Worm (Caenorhabditis elegans): ENCODE data around the gene ZK1320.5.

ZK1320.5 gene

DNA sequence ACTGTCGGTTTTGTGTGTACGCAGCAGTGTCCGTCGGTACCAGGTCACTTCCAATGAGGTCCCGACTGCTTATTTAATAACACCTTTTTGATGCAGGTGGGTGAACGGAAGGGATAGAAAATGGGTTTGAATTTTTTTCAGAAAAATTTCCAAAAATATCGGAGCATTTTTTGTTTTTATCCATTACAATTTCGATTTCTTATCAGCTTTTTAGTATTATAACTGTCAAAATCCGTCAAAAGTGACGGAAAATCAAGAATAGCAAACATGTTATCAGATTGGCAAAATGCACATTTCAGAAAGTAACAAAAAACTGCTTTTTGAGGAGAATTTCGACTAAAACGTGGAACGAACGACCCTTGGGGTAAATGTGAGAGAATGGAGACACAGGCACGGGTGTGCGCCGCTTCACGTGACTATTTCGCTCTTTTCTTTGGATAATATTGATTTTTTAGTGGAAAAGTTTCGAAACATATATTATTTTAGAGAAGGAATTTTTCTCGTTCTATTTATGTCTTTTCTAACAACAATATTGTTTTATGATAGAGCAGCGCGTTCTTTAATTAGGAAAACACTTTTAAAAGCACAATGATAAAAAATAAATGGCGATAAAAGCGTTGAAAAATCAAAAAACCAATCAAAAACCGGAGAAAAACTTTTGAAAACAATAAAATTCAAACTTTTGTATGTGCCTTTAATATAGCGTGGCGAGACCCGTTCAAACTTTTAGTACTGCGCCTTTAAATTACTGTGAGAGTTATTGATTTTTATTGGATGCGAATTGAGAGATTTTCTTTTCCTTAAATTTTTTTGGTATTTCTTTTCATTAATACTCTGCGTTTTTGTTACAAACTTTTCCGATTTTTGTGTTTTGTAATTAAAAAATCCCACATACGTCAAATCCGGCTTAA, 18.3 kb downstream of the ZK1320.5 start, which contains the start of gene sqv-8:
Gene sqv-8, plus strand, starts transcription at position 51 of the 911 bp plus-strand sequence.
- TF ChIP-seq ets-7 (tag; optimal IDR thresholded peaks at IDR 0.05) (no peak), scrt-1 (GFP tag; IDR thresholded peaks at IDR 0.05) (no peak), hmg-4 (GFP tag; optimal IDR thresholded peaks at IDR 0.05) (no peak), tra-4 (tag; optimal IDR thresholded peaks at IDR 0.05) (no peak), tbx-11 (GFP tag; IDR thresholded peaks at IDR 0.05) (no peak), B0310.2 (tag; optimal IDR thresholded peaks at IDR 0.05) (no peak), ceh-13 (GFP tag; optimal IDR thresholded peaks at IDR 0.05) (no peak), F13C5.2 (tag; optimal IDR thresholded peaks at IDR 0.05) (no peak), hmbx-1 (tag; optimal IDR thresholded peaks at IDR 0.05) (no peak), hnd-1 (tag; optimal IDR thresholded peaks at IDR 0.05) (no peak), pes-1 (GFP tag; IDR thresholded peaks at IDR 0.05) (no peak), flt-1 (GFP tag; IDR thresholded peaks at IDR 0.05) (no peak), ama-1 (optimal IDR thresholded peaks at IDR 0.05) (no peak), aly-1 (tag; optimal IDR thresholded peaks at IDR 0.05) (no peak), tbx-37 (GFP tag; conservative IDR thresholded peaks at IDR 0.05) (no peak), ceh-36 (tag; optimal IDR thresholded peaks at IDR 0.05) (no peak), sea-1 (GFP tag; conservative IDR thresholded peaks at IDR 0.05) (no peak)

DNA sequence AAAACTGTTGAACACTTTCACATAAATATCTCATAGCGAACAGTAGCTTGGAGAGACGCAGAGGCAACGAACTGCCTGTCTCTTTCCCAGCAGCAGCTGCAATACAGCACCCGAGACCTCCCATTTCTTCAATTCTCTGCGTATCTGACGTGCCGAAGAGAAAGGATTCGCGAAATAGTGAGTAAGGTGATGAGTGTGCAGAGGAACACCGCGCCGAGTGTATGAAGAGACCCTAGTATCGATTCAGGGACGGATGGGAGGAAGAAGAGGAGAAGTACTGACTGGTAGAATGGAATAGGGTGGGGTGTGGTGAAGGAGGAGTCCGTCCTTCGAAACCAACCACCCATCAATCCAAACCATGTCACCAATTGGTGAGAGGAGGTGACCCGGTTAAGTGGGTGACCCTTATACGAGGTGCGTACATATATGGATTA, 19.3 kb downstream of the ZK1320.5 start:
- TF ChIP-seq ceh-36 (tag; optimal IDR thresholded peaks at IDR 0.05) (no peak), sea-1 (GFP tag; conservative IDR thresholded peaks at IDR 0.05) (0 out of 2 replicates have a peak, but pooled peaks have one; percentile 33), ama-1 (optimal IDR thresholded peaks at IDR 0.05) (no peak), hnd-1 (tag; optimal IDR thresholded peaks at IDR 0.05) (no peak), ets-7 (tag; optimal IDR thresholded peaks at IDR 0.05) (peak; percentile 7), F13C5.2 (tag; optimal IDR thresholded peaks at IDR 0.05) (peak; percentile 42), hmg-4 (GFP tag; optimal IDR thresholded peaks at IDR 0.05) (peak; percentile 77), ceh-13 (GFP tag; optimal IDR thresholded peaks at IDR 0.05) (peak; percentile 4)

DNA sequence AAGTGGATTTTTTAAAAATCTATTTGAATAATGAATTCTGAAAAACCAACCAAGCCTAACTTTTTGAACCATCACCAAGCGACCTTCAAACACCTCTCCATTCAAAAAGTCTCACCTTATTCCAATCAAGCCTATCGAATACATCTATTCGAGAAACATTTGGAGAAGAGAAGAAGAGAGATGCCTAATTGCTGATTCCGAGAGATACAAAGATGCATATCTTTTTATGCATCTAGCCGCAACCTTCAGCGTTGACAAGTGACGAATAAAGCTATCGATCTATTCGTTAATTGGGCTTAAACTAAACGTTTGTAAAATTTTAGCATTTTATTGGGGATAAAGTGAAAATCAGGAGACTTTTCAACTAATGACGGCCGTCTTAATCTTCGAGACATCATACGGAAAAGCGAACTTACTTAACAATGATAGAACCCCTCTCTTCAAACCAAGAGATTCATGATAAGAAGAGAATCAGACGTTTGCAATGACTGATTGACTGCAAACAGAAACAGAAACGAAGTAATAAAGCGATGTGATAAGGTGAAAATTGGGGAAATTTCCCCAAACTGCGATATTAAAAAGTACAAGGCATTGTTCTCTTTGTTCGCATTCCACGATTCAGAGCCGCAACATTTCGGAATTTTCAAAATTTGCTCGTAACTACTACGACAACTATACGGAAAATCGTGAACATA, 20.4 kb downstream of the ZK1320.5 start:
- TF ChIP-seq ceh-36 (tag; optimal IDR thresholded peaks at IDR 0.05) (no peak), tbx-11 (GFP tag; IDR thresholded peaks at IDR 0.05) (no peak), hnd-1 (tag; optimal IDR thresholded peaks at IDR 0.05) (no peak), sea-1 (GFP tag; conservative IDR thresholded peaks at IDR 0.05) (no peak), ets-7 (tag; optimal IDR thresholded peaks at IDR 0.05) (no peak), ama-1 (optimal IDR thresholded peaks at IDR 0.05) (no peak), flt-1 (GFP tag; IDR thresholded peaks at IDR 0.05) (no peak), hmbx-1 (tag; optimal IDR thresholded peaks at IDR 0.05) (no peak), tbx-37 (GFP tag; conservative IDR thresholded peaks at IDR 0.05) (no peak), tra-4 (tag; optimal IDR thresholded peaks at IDR 0.05) (no peak), B0310.2 (tag; optimal IDR thresholded peaks at IDR 0.05) (no peak)

DNA sequence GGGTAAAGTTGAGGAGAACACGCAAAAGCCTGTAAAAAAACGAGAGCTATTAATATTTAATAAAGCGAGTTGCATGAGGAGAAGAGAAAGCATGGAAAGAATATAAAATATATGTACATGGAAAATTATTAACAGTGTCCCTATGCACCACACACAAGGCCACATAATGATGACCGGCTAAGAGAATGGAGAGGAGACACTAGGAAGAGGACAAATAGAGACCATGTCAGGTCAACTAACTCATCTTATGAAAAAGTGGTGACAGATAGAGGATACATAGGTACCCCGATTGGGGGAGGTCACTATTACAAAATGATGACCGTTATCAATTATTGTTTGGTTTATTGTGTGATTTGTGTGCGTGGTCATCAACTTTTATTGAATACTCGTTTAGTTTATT, 21.0 kb downstream of the ZK1320.5 start, which contains the start of gene fzr-1:
Gene fzr-1, minus strand, starts transcription at position 29 of the 400 bp plus-strand sequence.
- no peak for TF ChIP-seq ama-1 (optimal IDR thresholded peaks at IDR 0.05)
- TF ChIP-seq hnd-1 (tag; optimal IDR thresholded peaks at IDR 0.05): no peak
- 0 out of 2 replicates have a peak, but pooled peaks have one; percentile 10 for TF ChIP-seq tbx-37 (GFP tag; conservative IDR thresholded peaks at IDR 0.05)
- 0 out of 2 replicates have a peak, but pooled peaks have one; percentile 16 for TF ChIP-seq flt-1 (GFP tag; IDR thresholded peaks at IDR 0.05)

DNA sequence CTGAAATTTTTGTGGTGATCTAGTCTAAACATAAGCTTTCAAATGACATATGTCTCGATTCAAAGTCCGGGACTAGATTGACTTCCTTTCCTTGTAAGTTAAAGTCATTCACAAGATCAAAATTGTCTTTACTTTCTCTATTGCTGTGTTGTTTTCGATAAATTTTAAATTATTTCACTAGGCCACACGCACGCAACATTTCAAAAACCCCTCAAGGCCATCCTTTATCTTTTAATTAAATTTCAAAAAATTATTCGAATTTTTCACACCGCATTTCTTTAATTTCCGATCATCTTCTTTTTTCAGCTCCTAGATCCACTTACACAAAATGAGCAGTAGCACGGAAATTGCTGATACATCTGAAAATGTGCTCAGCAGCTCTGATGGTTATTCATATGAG, 29.2 kb downstream of the ZK1320.5 start, which contains the start of gene ZK1307.7:
Gene ZK1307.7, plus strand, starts transcription at position 301 of the 400 bp plus-strand sequence.
- TF ChIP-seq flt-1 (GFP tag; IDR thresholded peaks at IDR 0.05) (no peak), tra-4 (tag; optimal IDR thresholded peaks at IDR 0.05) (no peak), hmg-4 (GFP tag; optimal IDR thresholded peaks at IDR 0.05) (no peak), hnd-1 (tag; optimal IDR thresholded peaks at IDR 0.05) (no peak), aly-1 (tag; optimal IDR thresholded peaks at IDR 0.05) (no peak), scrt-1 (GFP tag; IDR thresholded peaks at IDR 0.05) (no peak), hmbx-1 (tag; optimal IDR thresholded peaks at IDR 0.05) (no peak), tbx-11 (GFP tag; IDR thresholded peaks at IDR 0.05) (no peak), ceh-13 (GFP tag; optimal IDR thresholded peaks at IDR 0.05) (no peak), ceh-36 (tag; optimal IDR thresholded peaks at IDR 0.05) (no peak), ama-1 (optimal IDR thresholded peaks at IDR 0.05) (no peak), ets-7 (tag; optimal IDR thresholded peaks at IDR 0.05) (no peak), tbx-37 (GFP tag; conservative IDR thresholded peaks at IDR 0.05) (no peak), B0310.2 (tag; optimal IDR thresholded peaks at IDR 0.05) (no peak), sea-1 (GFP tag; conservative IDR thresholded peaks at IDR 0.05) (no peak), F13C5.2 (tag; optimal IDR thresholded peaks at IDR 0.05) (no peak), pes-1 (GFP tag; IDR thresholded peaks at IDR 0.05) (no peak)

DNA sequence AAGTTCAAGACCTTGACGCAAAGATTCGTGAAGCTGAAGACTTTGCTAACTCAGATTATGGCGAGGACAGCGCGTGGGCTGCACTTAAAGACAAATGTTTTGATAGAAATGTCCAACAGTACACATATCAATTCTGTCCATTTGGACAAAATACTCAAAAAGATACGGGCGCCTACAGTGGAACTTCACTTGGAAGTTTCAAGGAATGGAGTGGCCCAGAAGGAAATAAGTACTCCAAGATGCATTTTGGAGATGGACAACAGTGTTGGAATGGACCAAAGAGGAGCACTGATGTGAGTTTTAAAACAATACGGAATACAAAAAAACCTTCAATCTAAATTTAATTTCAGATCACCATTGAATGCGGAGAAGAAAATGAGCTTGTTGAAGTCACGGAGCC, 39.5 kb downstream of the ZK1320.5 start:
- TF ChIP-seq F13C5.2 (tag; optimal IDR thresholded peaks at IDR 0.05) (no peak), ceh-13 (GFP tag; optimal IDR thresholded peaks at IDR 0.05) (no peak), B0310.2 (tag; optimal IDR thresholded peaks at IDR 0.05) (no peak), aly-1 (tag; optimal IDR thresholded peaks at IDR 0.05) (no peak), tra-4 (tag; optimal IDR thresholded peaks at IDR 0.05) (no peak), tbx-11 (GFP tag; IDR thresholded peaks at IDR 0.05) (no peak), pes-1 (GFP tag; IDR thresholded peaks at IDR 0.05) (no peak), ama-1 (optimal IDR thresholded peaks at IDR 0.05) (no peak), hmg-4 (GFP tag; optimal IDR thresholded peaks at IDR 0.05) (no peak), sea-1 (GFP tag; conservative IDR thresholded peaks at IDR 0.05) (no peak), flt-1 (GFP tag; IDR thresholded peaks at IDR 0.05) (no peak), hnd-1 (tag; optimal IDR thresholded peaks at IDR 0.05) (no peak), ets-7 (tag; optimal IDR thresholded peaks at IDR 0.05) (no peak), tbx-37 (GFP tag; conservative IDR thresholded peaks at IDR 0.05) (no peak), hmbx-1 (tag; optimal IDR thresholded peaks at IDR 0.05) (no peak), scrt-1 (GFP tag; IDR thresholded peaks at IDR 0.05) (no peak), ceh-36 (tag; optimal IDR thresholded peaks at IDR 0.05) (no peak)

All from whole organism, early embryonic.